Worm (Caenorhabditis elegans) whole organism, mixed stage, embryonic: Measurements from ENCODE around the gene T23F6.3.

Source experiments
- nhr-76 ChIP-seq: sonication (generic microtip); optimal IDR thresholded peaks from 2 replicates; lab custom pipeline; 2017; ENCODE audit warnings: missing biosample characterization, missing genetic modification characterization
- unc-39 ChIP-seq: fragments of 150-350 bp; optimal IDR thresholded peaks from 2 replicates; lab custom pipeline; 2014; ENCODE audit warnings: missing biosample characterization, missing genetic modification characterization

DNA sequence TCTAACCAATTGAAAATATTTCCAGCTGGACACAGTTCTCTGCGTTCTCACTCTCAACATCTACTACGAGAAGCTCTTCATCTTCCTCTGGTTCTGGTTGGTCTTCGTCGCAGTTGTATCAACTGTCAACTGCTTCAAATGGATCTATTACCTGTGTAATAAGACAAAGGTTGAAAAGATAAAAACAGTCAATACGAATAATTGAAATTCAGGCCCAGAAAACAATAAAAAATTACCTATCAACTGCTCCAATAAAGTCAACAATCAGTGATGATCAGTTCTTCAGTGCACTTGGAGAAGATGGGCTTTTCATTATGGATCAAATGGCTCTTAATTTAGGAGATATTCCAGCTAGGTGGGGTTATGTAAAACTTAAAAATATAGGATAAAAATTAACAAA is 24.2 kb upstream of the T23F6.3 start:
- TF ChIP-seq unc-39 (no peak), nhr-76 (tag; lab: Kevin White, UChicago) (no peak)
